Fruit fly (Drosophila melanogaster) whole organism, adult: ENCODE data around the gene CG1307.

Experiments
- CG11617 ChIP-seq: fragments of 200-800 bp; sonication (Bioruptor generic); optimal IDR thresholded peaks from 2 replicates; lab custom pipeline; 2017; ENCODE audit warnings: mild to moderate bottlenecking, missing biosample characterization, missing genetic modification reagents, missing genetic modification characterization
- CG12768 ChIP-seq: fragments of 200-800 bp; sonication (Bioruptor generic); optimal IDR thresholded peaks from 2 replicates; lab custom pipeline; 2017; ENCODE audit warnings: missing biosample characterization, missing genetic modification characterization, mild to moderate bottlenecking, moderate library complexity, missing genetic modification reagents
- CG14711 ChIP-seq: fragments of 200-800 bp; sonication (Bioruptor generic); optimal IDR thresholded peaks from 2 replicates; lab custom pipeline; 2018; ENCODE audit warnings: missing biosample characterization, mild to moderate bottlenecking, missing genetic modification characterization, moderate library complexity
- CG1620 ChIP-seq: fragments of 200-800 bp; sonication (Bioruptor generic); optimal IDR thresholded peaks from 2 replicates; lab custom pipeline; 2016; ENCODE audit warnings: missing biosample characterization, missing genetic modification characterization
- CG33017 ChIP-seq: fragments of 200-800 bp; sonication (Bioruptor generic); optimal IDR thresholded peaks from 2 replicates; lab custom pipeline; 2018; ENCODE audit warnings: missing biosample characterization, mild to moderate bottlenecking, missing genetic modification characterization, moderate library complexity
- CG5204 ChIP-seq: fragments of 200-800 bp; sonication (Bioruptor generic); optimal IDR thresholded peaks from 2 replicates; lab custom pipeline; 2016; ENCODE audit warnings: missing biosample characterization, missing genetic modification characterization
- CG7045 ChIP-seq: fragments of 200-800 bp; sonication (Bioruptor generic); optimal IDR thresholded peaks from 2 replicates; lab custom pipeline; 2017; ENCODE audit warnings: missing biosample characterization, mild to moderate bottlenecking, missing genetic modification characterization
- CG7101 ChIP-seq: fragments of 200-800 bp; sonication (Bioruptor generic); optimal IDR thresholded peaks from 2 replicates; lab custom pipeline; 2018; ENCODE audit warnings: missing biosample characterization, mild to moderate bottlenecking, missing genetic modification characterization, moderate library complexity
- Clk ChIP-seq: fragments of 200-800 bp; sonication (Bioruptor generic); optimal IDR thresholded peaks from 2 replicates; lab custom pipeline; 2017; ENCODE audit warnings: missing biosample characterization, missing genetic modification characterization
- Crg-1 ChIP-seq: fragments of 200-800 bp; sonication (Bioruptor generic); optimal IDR thresholded peaks from 2 replicates; lab custom pipeline; 2016; ENCODE audit warnings: missing biosample characterization, missing genetic modification characterization
- Hr96 ChIP-seq: fragments of 200-800 bp; sonication (Bioruptor generic); optimal IDR thresholded peaks from 2 replicates; lab custom pipeline; 2016; ENCODE audit warnings: missing biosample characterization, missing genetic modification characterization
- Mnt ChIP-seq: fragments of 200-800 bp; sonication (Bioruptor generic); optimal IDR thresholded peaks from 2 replicates; lab custom pipeline; 2016; ENCODE audit warnings: missing biosample characterization, mild to moderate bottlenecking, missing genetic modification characterization
- bab1 ChIP-seq: fragments of 200-800 bp; sonication (Bioruptor generic); optimal IDR thresholded peaks from 3 replicates; lab custom pipeline; 2019; ENCODE audit warnings: missing biosample characterization, mild to moderate bottlenecking, missing genetic modification characterization, moderate library complexity
- cic ChIP-seq: fragments of 200-800 bp; sonication (Bioruptor generic); optimal IDR thresholded peaks from 2 replicates; lab custom pipeline; 2017; ENCODE audit warnings: missing biosample characterization, mild to moderate bottlenecking, missing genetic modification characterization, moderate library complexity
- cnc ChIP-seq, 2 experiments: fragments of >200 bp; optimal IDR thresholded peaks; 2 replicates each; lab custom pipeline; 2017
- kay ChIP-seq: fragments of 200-800 bp; sonication (Bioruptor generic); peaks from one replicate; lab custom pipeline; 2016; ENCODE audit warnings: missing biosample characterization, missing genetic modification characterization, borderline replicate concordance
- ovo ChIP-seq: fragments of 200-800 bp; sonication (Bioruptor generic); optimal IDR thresholded peaks from 2 replicates; lab custom pipeline; 2016; ENCODE audit warnings: missing biosample characterization, missing genetic modification characterization
- pad ChIP-seq: fragments of 200-800 bp; sonication (Bioruptor generic); optimal IDR thresholded peaks from 3 replicates; lab custom pipeline; 2017; ENCODE audit warnings: missing biosample characterization, missing genetic modification characterization, mild to moderate bottlenecking, moderate library complexity, missing genetic modification reagents
- tj ChIP-seq: fragments of 200-800 bp; sonication (Bioruptor generic); optimal IDR thresholded peaks from 3 replicates; lab custom pipeline; 2017; ENCODE audit warnings: missing biosample characterization, mild to moderate bottlenecking, missing genetic modification characterization, moderate library complexity
- toe ChIP-seq: fragments of 200-800 bp; sonication (Bioruptor generic); optimal IDR thresholded peaks from 2 replicates; lab custom pipeline; 2016; ENCODE audit warnings: missing biosample characterization, missing genetic modification characterization

The CG1307 gene

dm6 chr3R:6644334-6644733 is 12.9 kb downstream of the CG1307 start, which contains the start of gene Ass:
TSS of gene Ass (minus strand) at chr3R:6644434.
- TF ChIP-seq Crg-1 (GFP tag; lab: Kevin White, UChicago) (no peak), cic (GFP tag; lab: Kevin White, UChicago) (peak; percentile 34)

- TF ChIP-seq ovo (GFP tag; lab: Kevin White, UChicago) (no peak), CG7101 (tag; lab: Kevin White, UChicago) (no peak), CG7045 (GFP tag; lab: Kevin White, UChicago) (no peak), CG1620 (GFP tag; lab: Kevin White, UChicago) (no peak), Mnt (GFP tag; lab: Kevin White, UChicago) (no peak), CG12768 (GFP tag; lab: Kevin White, UChicago) (no peak), pad (GFP tag; lab: Kevin White, UChicago) (no peak), Hr96 (GFP tag; lab: Kevin White, UChicago) (no peak), toe (GFP tag; lab: Kevin White, UChicago) (no peak), cic (GFP tag; lab: Kevin White, UChicago) (no peak), bab1 (GFP tag; lab: Kevin White, UChicago) (no peak), kay (no peak), cnc (optimal IDR thresholded peaks at IDR 0.05; lab: Kevin White, UChicago) (no peak), Clk (GFP tag; lab: Kevin White, UChicago) (no peak)
These were observed 16.3 kb downstream of the CG1307 start, which contains the start of gene CG31286 for dm6 chr3R:6640932-6641331. TSS of gene CG31286 (plus strand) at chr3R:6641232.

dm6 chr3R:6629851-6630250 is 27.4 kb downstream of the CG1307 start, which contains the start of gene sunz:
TSS of gene sunz (plus strand) at chr3R:6630151.
- no peak for TF ChIP-seq Clk (GFP tag; lab: Kevin White, UChicago)
- no peak for TF ChIP-seq kay
- TF ChIP-seq CG11617 (GFP tag; lab: Kevin White, UChicago): no peak
- TF ChIP-seq bab1 (GFP tag; lab: Kevin White, UChicago): no peak
- TF ChIP-seq CG14711 (tag; lab: Kevin White, UChicago): no peak
- TF ChIP-seq Hr96 (GFP tag; lab: Kevin White, UChicago): no peak
- no peak for TF ChIP-seq CG1620 (GFP tag; lab: Kevin White, UChicago)
- TF ChIP-seq Mnt (GFP tag; lab: Kevin White, UChicago): no peak
- TF ChIP-seq cic (GFP tag; lab: Kevin White, UChicago): no peak
- TF ChIP-seq ovo (GFP tag; lab: Kevin White, UChicago): no peak

- TF ChIP-seq kay (no peak), toe (GFP tag; lab: Kevin White, UChicago) (no peak), CG1620 (GFP tag; lab: Kevin White, UChicago) (no peak), CG14711 (tag; lab: Kevin White, UChicago) (no peak), tj (no peak), CG7101 (tag; lab: Kevin White, UChicago) (no peak), Clk (GFP tag; lab: Kevin White, UChicago) (no peak), pad (GFP tag; lab: Kevin White, UChicago) (no peak), CG7045 (GFP tag; lab: Kevin White, UChicago) (no peak), bab1 (GFP tag; lab: Kevin White, UChicago) (no peak), CG12768 (GFP tag; lab: Kevin White, UChicago) (no peak), Hr96 (GFP tag; lab: Kevin White, UChicago) (no peak), CG5204 (GFP tag; lab: Kevin White, UChicago) (no peak), CG33017 (tag; lab: Kevin White, UChicago) (no peak), Mnt (GFP tag; lab: Kevin White, UChicago) (no peak), cnc (optimal IDR thresholded peaks at IDR 0.05; lab: Kevin White, UChicago) (no peak), ovo (GFP tag; lab: Kevin White, UChicago) (no peak), Crg-1 (GFP tag; lab: Kevin White, UChicago) (no peak), CG11617 (GFP tag; lab: Kevin White, UChicago) (no peak)
These were observed 28.0 kb downstream of the CG1307 start, which contains the start of gene CG15177 for dm6 chr3R:6629221-6629620. TSS of gene CG15177 (minus strand) at chr3R:6629321.

- TF ChIP-seq Clk (GFP tag; lab: Kevin White, UChicago) (no peak), tj (no peak), toe (GFP tag; lab: Kevin White, UChicago) (no peak), kay (no peak), CG11617 (GFP tag; lab: Kevin White, UChicago) (no peak), CG5204 (GFP tag; lab: Kevin White, UChicago) (no peak), bab1 (GFP tag; lab: Kevin White, UChicago) (no peak), CG33017 (tag; lab: Kevin White, UChicago) (no peak), CG14711 (tag; lab: Kevin White, UChicago) (no peak), cic (GFP tag; lab: Kevin White, UChicago) (no peak), Hr96 (GFP tag; lab: Kevin White, UChicago) (no peak), CG7045 (GFP tag; lab: Kevin White, UChicago) (no peak), Mnt (GFP tag; lab: Kevin White, UChicago) (no peak), Crg-1 (GFP tag; lab: Kevin White, UChicago) (no peak)
These were observed 29.4 kb downstream of the CG1307 start, which contains the start of gene sowi for dm6 chr3R:6627800-6628199. TSS of gene sowi (minus strand) at chr3R:6627900.

- TF ChIP-seq ovo (GFP tag; lab: Kevin White, UChicago) (no peak), cnc (optimal IDR thresholded peaks at IDR 0.05; lab: Kevin White, UChicago) (no peak), tj (no peak), CG7045 (GFP tag; lab: Kevin White, UChicago) (no peak), pad (GFP tag; lab: Kevin White, UChicago) (no peak), CG33017 (tag; lab: Kevin White, UChicago) (no peak), bab1 (GFP tag; lab: Kevin White, UChicago) (no peak), CG12768 (GFP tag; lab: Kevin White, UChicago) (no peak), Clk (GFP tag; lab: Kevin White, UChicago) (no peak), Hr96 (GFP tag; lab: Kevin White, UChicago) (no peak), CG14711 (tag; lab: Kevin White, UChicago) (no peak), CG1620 (GFP tag; lab: Kevin White, UChicago) (no peak), CG7101 (tag; lab: Kevin White, UChicago) (no peak), Mnt (GFP tag; lab: Kevin White, UChicago) (no peak), Crg-1 (GFP tag; lab: Kevin White, UChicago) (no peak), CG11617 (GFP tag; lab: Kevin White, UChicago) (no peak), kay (no peak), toe (GFP tag; lab: Kevin White, UChicago) (no peak), CG5204 (GFP tag; lab: Kevin White, UChicago) (no peak)
These were observed 48.4 kb downstream of the CG1307 start, which contains the start of gene glob2 for dm6 chr3R:6608814-6609213. TSS of gene glob2 (minus strand) at chr3R:6608914.
